Worm (Caenorhabditis elegans): ENCODE results near the gene srg-45.
A peak's percentile ranks its signal among the peaks of the same experiment; 100 is the strongest.

- TF ChIP-seq elt-1 (tag; optimal IDR thresholded peaks at IDR 0.05) = no peak
- TF ChIP-seq ztf-11 (tag; optimal IDR thresholded peaks at IDR 0.05) = no peak
- TF ChIP-seq nhr-12 (tag; optimal IDR thresholded peaks at IDR 0.05) = no peak
- TF ChIP-seq elt-2 (tag; optimal IDR thresholded peaks at IDR 0.05) = no peak
- TF ChIP-seq ZK546.5 (tag; optimal IDR thresholded peaks at IDR 0.05) = no peak
- TF ChIP-seq pha-4 (tag; optimal IDR thresholded peaks at IDR 0.05) = no peak
- no peak for TF ChIP-seq nhr-77 (tag; optimal IDR thresholded peaks at IDR 0.05)
- TF ChIP-seq ceh-82 (tag; optimal IDR thresholded peaks at IDR 0.05) = no peak
- no peak for TF ChIP-seq unc-39 (tag; optimal IDR thresholded peaks at IDR 0.05)
- TF ChIP-seq pqm-1 (tag; optimal IDR thresholded peaks at IDR 0.05) = no peak
- no peak for TF ChIP-seq skn-1 (tag; optimal IDR thresholded peaks at IDR 0.05)
- no peak for TF ChIP-seq sea-2 (GFP tag; optimal IDR thresholded peaks at IDR 0.05)
- peak; percentile 19 for TF ChIP-seq lin-15B (tag; optimal IDR thresholded peaks at IDR 0.05)
- TF ChIP-seq zag-1 (tag; optimal IDR thresholded peaks at IDR 0.05) = no peak
These were observed 35.8 kb upstream of the srg-45 start, which contains the start of the genes tsfm-1 and capg-2 for ce11 chrV:12271495-12271894.

Measured in whole organism, L3 larva.